Fruit fly (Drosophila melanogaster) whole organism, embryonic: ENCODE measurements around the gene Srp19.

Experiments used
- CG10274 ChIP-seq: fragments of 200-800 bp; sonication (Bioruptor generic); optimal IDR thresholded peaks from 3 replicates; lab custom pipeline; 2017; ENCODE audit warnings: missing biosample characterization, mild to moderate bottlenecking, missing genetic modification characterization
- CG10321 ChIP-seq: fragments of 200-800 bp; sonication (Bioruptor generic); IDR thresholded peaks from 2 replicates; pipeline ENCODE4 v1.3.6; 2022; ENCODE audit warnings: missing biosample characterization, missing genetic modification characterization
- CG12391 ChIP-seq: fragments of 200-800 bp; sonication (Bioruptor generic); optimal IDR thresholded peaks from 3 replicates; lab custom pipeline; 2018; ENCODE audit warnings: missing biosample characterization, mild to moderate bottlenecking, missing genetic modification characterization, moderate library complexity
- CG13424 ChIP-seq: fragments of 200-800 bp; sonication (Bioruptor generic); optimal IDR thresholded peaks from 2 replicates; lab custom pipeline; 2019; ENCODE audit warnings: missing biosample characterization, mild to moderate bottlenecking, missing genetic modification characterization, moderate library complexity
- CG1603 ChIP-seq: fragments of 200-800 bp; sonication (Bioruptor generic); optimal IDR thresholded peaks from 2 replicates; lab custom pipeline; 2019; ENCODE audit warnings: missing biosample characterization, mild to moderate bottlenecking, missing genetic modification characterization, moderate library complexity
- CG1647 ChIP-seq: fragments of 200-800 bp; sonication (Bioruptor generic); optimal IDR thresholded peaks from 3 replicates; lab custom pipeline; 2016; ENCODE audit warnings: missing biosample characterization, missing genetic modification characterization
- CG16863 ChIP-seq: fragments of 200-800 bp; sonication (Bioruptor generic); optimal IDR thresholded peaks from 3 replicates; lab custom pipeline; 2016; ENCODE audit warnings: missing biosample characterization, missing genetic modification characterization
- CG1792 ChIP-seq: fragments of 200-800 bp; sonication (Bioruptor generic); optimal IDR thresholded peaks from 2 replicates; lab custom pipeline; 2016; ENCODE audit warnings: missing biosample characterization, missing genetic modification characterization
- CG18262 ChIP-seq: fragments of 200-800 bp; optimal IDR thresholded peaks from 3 replicates; lab custom pipeline; 2019; ENCODE audit warnings: missing biosample characterization, mild to moderate bottlenecking, missing genetic modification characterization, moderate library complexity
- CG18619 ChIP-seq: fragments of 200-800 bp; sonication (Bioruptor generic); optimal IDR thresholded peaks from 3 replicates; lab custom pipeline; 2017; ENCODE audit warnings: missing biosample characterization, mild to moderate bottlenecking, missing genetic modification characterization
- CG4730 ChIP-seq: fragments of 200-800 bp; sonication (Bioruptor generic); IDR thresholded peaks from 2 replicates; pipeline ENCODE4 v1.3.6; 2022; ENCODE audit warnings: missing biosample characterization, missing genetic modification characterization
- CG6272 ChIP-seq: fragments of 200-800 bp; sonication (Bioruptor generic); IDR thresholded peaks from 2 replicates; pipeline ENCODE4 v1.3.6; 2022; ENCODE audit warnings: missing biosample characterization, missing genetic modification characterization
- CG6765 ChIP-seq: fragments of 200-800 bp; sonication (Bioruptor generic); optimal IDR thresholded peaks from 3 replicates; lab custom pipeline; 2017; ENCODE audit warnings: missing biosample characterization, mild to moderate bottlenecking, missing genetic modification characterization
- CG7745 ChIP-seq: fragments of 200-800 bp; sonication (Bioruptor generic); optimal IDR thresholded peaks from 2 replicates; lab custom pipeline; 2018; ENCODE audit warnings: missing biosample characterization, mild to moderate bottlenecking, missing genetic modification characterization, moderate library complexity
- CG8281 ChIP-seq: fragments of 200-800 bp; sonication (Bioruptor generic); optimal IDR thresholded peaks from 2 replicates; lab custom pipeline; 2018; ENCODE audit warnings: missing biosample characterization, mild to moderate bottlenecking, missing genetic modification characterization, moderate library complexity
- CG8290 ChIP-seq, 3 experiments: fragments of 200-800 bp; sonication (Bioruptor generic); optimal IDR thresholded peaks; 2 replicates each; lab custom pipeline; 2016 to 2019; ENCODE audit warnings: missing biosample characterization in 3 of 3, missing genetic modification characterization in 3 of 3, mild to moderate bottlenecking in 2 of 3, moderate library complexity in 1 of 3
- CG8359 ChIP-seq: fragments of 200-800 bp; sonication (Bioruptor generic); optimal IDR thresholded peaks from 2 replicates; lab custom pipeline; 2017; ENCODE audit warnings: missing biosample characterization, mild to moderate bottlenecking, missing genetic modification characterization, borderline replicate concordance
- CTCF ChIP-seq: fragments of 200-800 bp; sonication (Bioruptor generic); optimal IDR thresholded peaks from 2 replicates; lab custom pipeline; 2017; ENCODE audit warnings: missing biosample characterization, mild to moderate bottlenecking, missing genetic modification characterization, moderate library complexity
- Elba2 ChIP-seq: fragments of 200-800 bp; sonication (Bioruptor generic); optimal IDR thresholded peaks from 3 replicates; lab custom pipeline; 2016; ENCODE audit warnings: missing biosample characterization, missing genetic modification characterization
- Gug ChIP-seq: fragments of 200-800 bp; sonication (Bioruptor generic); IDR thresholded peaks from 4 replicates; pipeline ENCODE4 v1.3.6; 2022; ENCODE audit warnings: missing biosample characterization, missing genetic modification characterization
- Hey ChIP-seq: fragments of 200-800 bp; sonication (Bioruptor generic); optimal IDR thresholded peaks from 3 replicates; lab custom pipeline; 2018; ENCODE audit warnings: missing biosample characterization, mild to moderate bottlenecking, missing genetic modification characterization
- Lim3 ChIP-seq: fragments of 200-800 bp; sonication (Bioruptor generic); IDR thresholded peaks from 2 replicates; pipeline ENCODE4 v1.3.6; 2022; ENCODE audit warnings: missing biosample characterization, missing genetic modification characterization
- MESR4 ChIP-seq: fragments of 200-800 bp; sonication (Bioruptor generic); optimal IDR thresholded peaks from 2 replicates; lab custom pipeline; 2018; ENCODE audit warnings: missing biosample characterization, mild to moderate bottlenecking, missing genetic modification characterization, moderate library complexity
- Mad ChIP-seq: fragments of 200-800 bp; sonication (Bioruptor generic); optimal IDR thresholded peaks from 2 replicates; lab custom pipeline; 2016; ENCODE audit warnings: missing biosample characterization, missing genetic modification characterization
- NC2β ChIP-seq: fragments of 200-800 bp; sonication (Bioruptor generic); optimal IDR thresholded peaks from 2 replicates; lab custom pipeline; 2016; ENCODE audit warnings: missing biosample characterization, missing genetic modification characterization
- Opbp ChIP-seq: fragments of 200-800 bp; sonication (Bioruptor generic); IDR thresholded peaks from 3 replicates; pipeline ENCODE4 v1.3.6; 2022; ENCODE audit warnings: missing biosample characterization, missing genetic modification characterization; ENCODE audit not compliant: partially characterized antibody
- Poxn ChIP-seq: fragments of 200-800 bp; sonication (Bioruptor generic); IDR thresholded peaks from 2 replicates; pipeline ENCODE4 v1.3.6; 2022; ENCODE audit warnings: missing biosample characterization, missing genetic modification characterization
- bbx ChIP-seq: fragments of 200-800 bp; sonication (Bioruptor generic); IDR thresholded peaks from 2 replicates; pipeline ENCODE4 v1.3.6; 2022; ENCODE audit warnings: missing biosample characterization, missing genetic modification characterization; ENCODE audit not compliant: partially characterized antibody
- ci ChIP-seq: fragments of 200-800 bp; sonication (Bioruptor generic); IDR thresholded peaks from 3 replicates; pipeline ENCODE4 v1.3.6; 2022; ENCODE audit warnings: missing biosample characterization, missing genetic modification characterization
- dpn ChIP-seq, 2 experiments: fragments of 200-800 bp; sonication (Bioruptor generic); optimal IDR thresholded peaks; 3 replicates each; lab custom pipeline; 2016; ENCODE audit warnings: missing biosample characterization in 2 of 2, missing genetic modification characterization in 2 of 2
- exex ChIP-seq: fragments of 200-800 bp; sonication (Bioruptor generic); optimal IDR thresholded peaks from 4 replicates; lab custom pipeline; 2018; ENCODE audit warnings: missing biosample characterization, mild to moderate bottlenecking, missing genetic modification characterization, moderate library complexity
- fu2 ChIP-seq: fragments of 200-800 bp; sonication (Bioruptor generic); optimal IDR thresholded peaks from 2 replicates; lab custom pipeline; 2016; ENCODE audit warnings: missing biosample characterization, missing genetic modification characterization
- h ChIP-seq: fragments of >200 bp; optimal IDR thresholded peaks from 2 replicates; lab custom pipeline; 2017
- hkb ChIP-seq, 2 experiments: fragments of 200-800 bp in 1 of 2; fragments of >200 bp in 1 of 2; sonication (Bioruptor generic) in 1 of 2; IDR thresholded peaks in 1 of 2; optimal IDR thresholded peaks in 1 of 2; 2 replicates each; pipeline versions ENCODE4 v1.3.6 to Lab custom; 2017 to 2022; ENCODE audit warnings: missing biosample characterization in 1 of 2, missing genetic modification characterization in 1 of 2
- kni ChIP-seq: fragments of 200-800 bp; sonication (Bioruptor generic); optimal IDR thresholded peaks from 3 replicates; lab custom pipeline; 2017; ENCODE audit warnings: mild to moderate bottlenecking, missing biosample characterization, missing genetic modification reagents, missing genetic modification characterization
- lab ChIP-seq: fragments of 200-800 bp; sonication (Bioruptor generic); optimal IDR thresholded peaks from 3 replicates; lab custom pipeline; 2017; ENCODE audit warnings: missing biosample characterization, missing genetic modification characterization, mild to moderate bottlenecking, moderate library complexity, missing genetic modification reagents
- lbe ChIP-seq: fragments of 200-800 bp; sonication (Bioruptor generic); optimal IDR thresholded peaks from 2 replicates; lab custom pipeline; 2016; ENCODE audit warnings: missing biosample characterization, mild to moderate bottlenecking, missing genetic modification characterization
- nerfin-1 ChIP-seq: fragments of 200-800 bp; sonication (Bioruptor generic); optimal IDR thresholded peaks from 3 replicates; lab custom pipeline; 2019; ENCODE audit warnings: missing biosample characterization, mild to moderate bottlenecking, missing genetic modification characterization, moderate library complexity
- p53 ChIP-seq: fragments of 200-800 bp; sonication (Bioruptor generic); optimal IDR thresholded peaks from 2 replicates; lab custom pipeline; 2016; ENCODE audit warnings: missing biosample characterization, missing genetic modification characterization
- pnt ChIP-seq: fragments of 200-800 bp; sonication (Bioruptor generic); optimal IDR thresholded peaks from 3 replicates; lab custom pipeline; 2016; ENCODE audit warnings: missing biosample characterization, missing genetic modification characterization
- pzg ChIP-seq: fragments of 200-800 bp; sonication (Bioruptor generic); optimal IDR thresholded peaks from 3 replicates; lab custom pipeline; 2018; ENCODE audit warnings: missing biosample characterization, mild to moderate bottlenecking, missing genetic modification characterization, moderate library complexity
- ro ChIP-seq: fragments of 200-800 bp; sonication (Bioruptor generic); IDR thresholded peaks from 2 replicates; pipeline ENCODE4 v1.3.6; 2022; ENCODE audit warnings: missing biosample characterization, missing genetic modification characterization
- run ChIP-seq: fragments of 200-800 bp; sonication (Bioruptor generic); optimal IDR thresholded peaks from 3 replicates; lab custom pipeline; 2018; ENCODE audit warnings: missing biosample characterization, mild to moderate bottlenecking, missing genetic modification characterization
- sens ChIP-seq: fragments of 200-800 bp; sonication (Bioruptor generic); peaks from one replicate; lab custom pipeline; 2016; ENCODE audit warnings: missing biosample characterization, missing genetic modification characterization
- slbo ChIP-seq: fragments of 200-800 bp; sonication (Bioruptor generic); IDR thresholded peaks from 2 replicates; pipeline ENCODE4 v1.3.6; 2022; ENCODE audit warnings: missing biosample characterization, missing genetic modification characterization
- ssp ChIP-seq: fragments of 200-800 bp; sonication (Bioruptor generic); IDR thresholded peaks from 2 replicates; pipeline ENCODE4 v1.3.6; 2022; ENCODE audit warnings: missing biosample characterization, missing genetic modification characterization
- tll ChIP-seq, 2 experiments: fragments of 200-800 bp in 1 of 2; fragments of >200 bp in 1 of 2; sonication (Bioruptor generic) in 1 of 2; optimal IDR thresholded peaks; 2 replicates each; lab custom pipeline; 2017 to 2019; ENCODE audit warnings: missing biosample characterization in 2 of 2, missing genetic modification characterization in 2 of 2, mild to moderate bottlenecking in 1 of 2, moderate library complexity in 1 of 2
- tna ChIP-seq: fragments of 200-800 bp; sonication (Bioruptor generic); IDR thresholded peaks from 2 replicates; pipeline ENCODE4 v1.3.6; 2022; ENCODE audit warnings: missing biosample characterization, missing genetic modification characterization; ENCODE audit not compliant: partially characterized antibody
- zen ChIP-seq: fragments of 200-800 bp; sonication (Bioruptor generic); optimal IDR thresholded peaks from 3 replicates; lab custom pipeline; 2018; ENCODE audit warnings: missing biosample characterization, mild to moderate bottlenecking, missing genetic modification characterization, moderate library complexity
- zf30C ChIP-seq: fragments of 200-800 bp; sonication (Bioruptor generic); optimal IDR thresholded peaks from 3 replicates; lab custom pipeline; 2018; ENCODE audit warnings: missing biosample characterization, mild to moderate bottlenecking, missing genetic modification characterization

Srp19 gene

dm6 chr3L:7359827-7360323 lies 12.0 kb upstream of the Srp19 start, which contains the start of gene pst (continued):
- TF ChIP-seq run (no peak), CG18262 (no peak), CG7745 (tag; lab: Kevin White, UChicago) (no peak), lab (GFP tag; lab: Kevin White, UChicago) (peak; percentile 69), slbo (GFP tag; lab: Robert Waterston, UW) (no peak; the same call in 1 of the 2 replicates), dpn (GFP tag; optimal IDR thresholded peaks at IDR 0.05; lab: Kevin White, UChicago) (no peak), Lim3 (no peak), tll (GFP tag; optimal IDR thresholded peaks at IDR 0.05; lab: Kevin White, UChicago) (no peak), CG4730 (no peak), CG13424 (no peak), ro (GFP tag; lab: Robert Waterston, UW) (no peak), bbx (GFP tag; lab: Robert Waterston, UW) (peak; percentile 69), CG6272 (GFP tag; lab: Robert Waterston, UW) (no peak), NC2β (peak; percentile 41), CG16863 (GFP tag; lab: Kevin White, UChicago) (no peak), zf30C (no peak), CTCF (GFP tag; lab: Kevin White, UChicago) (no peak), pzg (no peak), zen (tag; lab: Kevin White, UChicago) (no peak), CG1647 (GFP tag; lab: Kevin White, UChicago) (no peak), h (lab: Kevin White, UChicago) (no peak), Gug (GFP tag; lab: Robert Waterston, UW) (no peak), pnt (GFP tag; lab: Kevin White, UChicago) (no peak), Poxn (GFP tag; lab: Robert Waterston, UW) (no peak), CG8359 (no peak), ssp (no peak), hkb (optimal IDR thresholded peaks at IDR 0.05; lab: Kevin White, UChicago) (no peak), hkb (GFP tag; IDR thresholded peaks at IDR 0.05; lab: Robert Waterston, UW) (peak; percentile 57; the same call in 1 of the 2 replicates), MESR4 (peak; percentile 33), CG12391 (tag; lab: Kevin White, UChicago) (no peak), tna (GFP tag; lab: Robert Waterston, UW) (peak; percentile 25), kni (peak; percentile 23), CG10321 (peak; percentile 18; the same call in 1 of the 2 replicates), CG8290 (GFP tag; optimal IDR thresholded peaks at IDR 0.05; lab: Kevin White, UChicago) (no peak), CG8290 (tag; optimal IDR thresholded peaks at IDR 0.05; lab: Kevin White, UChicago) (peak in 1 of 2 experiments; percentile 87), CG18619 (GFP tag; lab: Kevin White, UChicago) (no peak), ci (GFP tag; lab: Robert Waterston, UW) (peak; percentile 54), Hey (tag; lab: Kevin White, UChicago) (no peak), p53 (GFP tag; lab: Kevin White, UChicago) (no peak), CG10274 (GFP tag; lab: Kevin White, UChicago) (peak; percentile 37), CG1603 (tag; lab: Kevin White, UChicago) (peak; percentile 25), fu2 (GFP tag; lab: Kevin White, UChicago) (no peak), exex (tag; lab: Kevin White, UChicago) (peak; percentile 64), sens (GFP tag; lab: Kevin White, UChicago) (peak; percentile 31), Opbp (GFP tag; lab: Robert Waterston, UW) (0 out of 3 replicates have a peak, but pooled peaks have one; percentile 53), CG6765 (GFP tag; lab: Kevin White, UChicago) (peak; percentile 23), Mad (no peak), Elba2 (GFP tag; lab: Kevin White, UChicago) (no peak), lbe (GFP tag; lab: Kevin White, UChicago) (no peak), CG8281 (no peak), CG1792 (GFP tag; lab: Kevin White, UChicago) (no peak), nerfin-1 (tag; lab: Kevin White, UChicago) (no peak)
